Fruit fly (Drosophila melanogaster) whole organism, embryonic: Measurements from ENCODE around the gene CG9919.

Source experiments
- Antp ChIP-seq: fragments of 200-800 bp; sonication (Bioruptor generic); optimal IDR thresholded peaks from 3 replicates; lab custom pipeline; 2016; ENCODE audit warnings: missing biosample characterization, missing genetic modification characterization
- Atf-2 ChIP-seq: fragments of 200-800 bp; sonication (Bioruptor generic); optimal IDR thresholded peaks from 2 replicates; lab custom pipeline; 2016; ENCODE audit warnings: missing biosample characterization, missing genetic modification characterization
- CG11085 ChIP-seq: fragments of 200-800 bp; sonication (Bioruptor generic); IDR thresholded peaks from 2 replicates; pipeline ENCODE4 v1.3.6; 2022; ENCODE audit warnings: missing biosample characterization, missing genetic modification characterization
- CG11696 ChIP-seq: fragments of 200-800 bp; sonication (Bioruptor generic); IDR thresholded peaks from 2 replicates; pipeline ENCODE4 v1.3.6; 2022; ENCODE audit warnings: missing biosample characterization, missing genetic modification characterization
- CG12155 ChIP-seq: fragments of 200-800 bp; sonication (Bioruptor generic); optimal IDR thresholded peaks from 3 replicates; lab custom pipeline; 2016; ENCODE audit warnings: missing biosample characterization, missing genetic modification characterization
- CG12299 ChIP-seq: fragments of 200-800 bp; sonication (Bioruptor generic); optimal IDR thresholded peaks from 2 replicates; lab custom pipeline; 2018; ENCODE audit warnings: missing biosample characterization, mild to moderate bottlenecking, missing genetic modification characterization
- CG13287 ChIP-seq: fragments of 200-800 bp; sonication (Bioruptor generic); IDR thresholded peaks from 2 replicates; pipeline ENCODE4 v1.3.6; 2022; ENCODE audit warnings: missing biosample characterization, missing genetic modification characterization; ENCODE audit not compliant: partially characterized antibody
- CG14710 ChIP-seq: fragments of 200-800 bp; sonication (Bioruptor generic); optimal IDR thresholded peaks from 3 replicates; lab custom pipeline; 2019; ENCODE audit warnings: missing biosample characterization, mild to moderate bottlenecking, missing genetic modification characterization, moderate library complexity
- CG1529 ChIP-seq: fragments of 200-800 bp; sonication (Bioruptor generic); optimal IDR thresholded peaks from 3 replicates; lab custom pipeline; 2018; ENCODE audit warnings: missing biosample characterization, missing genetic modification characterization
- CG15479 ChIP-seq: fragments of 200-800 bp; sonication (Bioruptor generic); optimal IDR thresholded peaks from 3 replicates; lab custom pipeline; 2019; ENCODE audit warnings: missing biosample characterization, mild to moderate bottlenecking, missing genetic modification characterization, moderate library complexity
- CG16813 ChIP-seq: fragments of 200-800 bp; sonication (Bioruptor generic); IDR thresholded peaks from 3 replicates; pipeline ENCODE4 v1.3.6; 2022; ENCODE audit warnings: missing biosample characterization, missing genetic modification characterization; ENCODE audit not compliant: partially characterized antibody
- CG17359 ChIP-seq: fragments of 200-800 bp; sonication (Bioruptor generic); optimal IDR thresholded peaks from 3 replicates; lab custom pipeline; 2018; ENCODE audit warnings: missing biosample characterization, mild to moderate bottlenecking, missing genetic modification characterization, moderate library complexity
- CG17361 ChIP-seq: fragments of 200-800 bp; sonication (Bioruptor generic); IDR thresholded peaks from 3 replicates; pipeline ENCODE4 v1.3.6; 2022; ENCODE audit warnings: missing biosample characterization, missing genetic modification characterization
- CG17612 ChIP-seq: fragments of 200-800 bp; sonication (Bioruptor generic); IDR thresholded peaks from 2 replicates; pipeline ENCODE4 v1.3.6; 2022; ENCODE audit warnings: missing biosample characterization, missing genetic modification characterization
- CG18599 ChIP-seq: fragments of 200-800 bp; sonication (Bioruptor generic); optimal IDR thresholded peaks from 3 replicates; lab custom pipeline; 2017; ENCODE audit warnings: missing biosample characterization, missing genetic modification characterization, mild to moderate bottlenecking, moderate library complexity, missing genetic modification reagents
- CG31224 ChIP-seq: fragments of 200-800 bp; sonication (Bioruptor generic); IDR thresholded peaks from 2 replicates; pipeline ENCODE4 v1.3.6; 2022; ENCODE audit warnings: missing biosample characterization, missing genetic modification characterization
- CG32532 ChIP-seq: fragments of 200-800 bp; sonication (Bioruptor generic); IDR thresholded peaks from 2 replicates; pipeline ENCODE4 v1.3.6; 2022; ENCODE audit warnings: missing biosample characterization, missing genetic modification characterization
- CG33557 ChIP-seq: fragments of 200-800 bp; sonication (Bioruptor generic); optimal IDR thresholded peaks from 2 replicates; lab custom pipeline; 2019; ENCODE audit warnings: missing biosample characterization, mild to moderate bottlenecking, missing genetic modification characterization, moderate library complexity
- CG42726 ChIP-seq: fragments of 200-800 bp; sonication (Bioruptor generic); IDR thresholded peaks from 2 replicates; pipeline ENCODE4 v1.3.6; 2022; ENCODE audit warnings: missing biosample characterization, missing genetic modification characterization; ENCODE audit not compliant: partially characterized antibody
- CkIIα-i1 ChIP-seq: fragments of 200-800 bp; sonication (Bioruptor generic); IDR thresholded peaks from 2 replicates; pipeline ENCODE4 v1.3.6; 2022; ENCODE audit warnings: missing biosample characterization, missing genetic modification characterization
- Eip74EF ChIP-seq, 2 experiments: fragments of 200-800 bp in 1 of 2; fragments of >200 bp in 1 of 2; sonication (Bioruptor generic) in 1 of 2; optimal IDR thresholded peaks; 2 replicates each; lab custom pipeline; 2017 to 2019; ENCODE audit warnings: missing biosample characterization in 2 of 2, missing genetic modification characterization in 2 of 2, mild to moderate bottlenecking in 1 of 2, moderate library complexity in 1 of 2
- Hr51 ChIP-seq, 2 experiments: fragments of 200-800 bp; sonication (Bioruptor generic); optimal IDR thresholded peaks; 2 replicates in 1 of 2; 3 replicates in 1 of 2; lab custom pipeline; 2016 to 2018; ENCODE audit warnings: missing biosample characterization in 2 of 2, missing genetic modification characterization in 2 of 2, mild to moderate bottlenecking in 1 of 2, moderate library complexity in 1 of 2
- Jarid2 ChIP-seq: fragments of 200-800 bp; sonication (Bioruptor generic); optimal IDR thresholded peaks from 3 replicates; lab custom pipeline; 2017; ENCODE audit warnings: mild to moderate bottlenecking, missing biosample characterization, missing genetic modification reagents, missing genetic modification characterization
- Max ChIP-seq: fragments of 200-800 bp; sonication (Bioruptor generic); optimal IDR thresholded peaks from 2 replicates; lab custom pipeline; 2016; ENCODE audit warnings: missing biosample characterization, mild to moderate bottlenecking, missing genetic modification characterization
- Med ChIP-seq: fragments of 200-800 bp; sonication (Bioruptor generic); peaks from one replicate; lab custom pipeline; 2016; ENCODE audit warnings: missing biosample characterization, missing genetic modification characterization, mild to moderate bottlenecking, inconsistent platforms, moderate library complexity
- Nf-YA ChIP-seq: fragments of 200-800 bp; sonication (Bioruptor generic); IDR thresholded peaks from 2 replicates; pipeline ENCODE4 v1.3.6; 2022; ENCODE audit warnings: missing biosample characterization, missing genetic modification characterization
- Pdp1 ChIP-seq, 2 experiments: fragments of 200-800 bp; sonication (Bioruptor generic); optimal IDR thresholded peaks; 3 replicates each; lab custom pipeline; 2016; ENCODE audit warnings: missing biosample characterization in 2 of 2, missing genetic modification characterization in 2 of 2, mild to moderate bottlenecking in 1 of 2, moderate library complexity in 1 of 2
- Ravus ChIP-seq: fragments of 200-800 bp; sonication (Bioruptor generic); IDR thresholded peaks from 2 replicates; pipeline ENCODE4 v1.3.6; 2022; ENCODE audit warnings: missing biosample characterization, missing genetic modification characterization
- Sin3A ChIP-seq: fragments of >200 bp; optimal IDR thresholded peaks from 2 replicates; lab custom pipeline; 2018
- cg ChIP-seq: fragments of 200-800 bp; sonication (Bioruptor generic); optimal IDR thresholded peaks from 3 replicates; lab custom pipeline; 2019; ENCODE audit warnings: missing biosample characterization, mild to moderate bottlenecking, missing genetic modification characterization, moderate library complexity
- danr ChIP-seq: fragments of 200-800 bp; sonication (Bioruptor generic); IDR thresholded peaks from 2 replicates; pipeline ENCODE4 v1.3.6; 2022; ENCODE audit warnings: missing biosample characterization, missing genetic modification characterization
- disco-r ChIP-seq: fragments of 200-800 bp; sonication (Bioruptor generic); optimal IDR thresholded peaks from 2 replicates; lab custom pipeline; 2016; ENCODE audit warnings: missing biosample characterization, missing genetic modification characterization
- gcm ChIP-seq: fragments of 200-800 bp; sonication (Bioruptor generic); optimal IDR thresholded peaks from 2 replicates; lab custom pipeline; 2019; ENCODE audit warnings: missing biosample characterization, mild to moderate bottlenecking, missing genetic modification characterization, moderate library complexity
- gcm2 ChIP-seq: fragments of 200-800 bp; sonication (Bioruptor generic); optimal IDR thresholded peaks from 2 replicates; lab custom pipeline; 2016; ENCODE audit warnings: missing biosample characterization, missing genetic modification characterization
- jumu ChIP-seq: fragments of 200-800 bp; sonication (Bioruptor generic); optimal IDR thresholded peaks from 3 replicates; lab custom pipeline; 2016; ENCODE audit warnings: missing biosample characterization, missing genetic modification characterization
- kah ChIP-seq: fragments of 200-800 bp; sonication (Bioruptor generic); optimal IDR thresholded peaks from 2 replicates; lab custom pipeline; 2018; ENCODE audit warnings: missing biosample characterization, mild to moderate bottlenecking, missing genetic modification characterization
- klu ChIP-seq: fragments of 200-800 bp; sonication (Bioruptor generic); IDR thresholded peaks from 2 replicates; pipeline ENCODE4 v1.3.6; 2022; ENCODE audit warnings: missing biosample characterization, missing genetic modification characterization
- lab ChIP-seq: fragments of 200-800 bp; sonication (Bioruptor generic); optimal IDR thresholded peaks from 3 replicates; lab custom pipeline; 2017; ENCODE audit warnings: missing biosample characterization, missing genetic modification characterization, mild to moderate bottlenecking, moderate library complexity, missing genetic modification reagents
- lbe ChIP-seq: fragments of 200-800 bp; sonication (Bioruptor generic); optimal IDR thresholded peaks from 2 replicates; lab custom pipeline; 2016; ENCODE audit warnings: missing biosample characterization, mild to moderate bottlenecking, missing genetic modification characterization
- mld ChIP-seq: fragments of 200-800 bp; sonication (Bioruptor generic); IDR thresholded peaks from 3 replicates; pipeline ENCODE4 v1.3.6; 2022; ENCODE audit warnings: missing biosample characterization, missing genetic modification characterization; ENCODE audit not compliant: partially characterized antibody
- nerfin-1 ChIP-seq: fragments of 200-800 bp; sonication (Bioruptor generic); optimal IDR thresholded peaks from 3 replicates; lab custom pipeline; 2019; ENCODE audit warnings: missing biosample characterization, mild to moderate bottlenecking, missing genetic modification characterization, moderate library complexity
- nmo ChIP-seq: fragments of 200-800 bp; sonication (Bioruptor generic); optimal IDR thresholded peaks from 2 replicates; lab custom pipeline; 2018; ENCODE audit warnings: missing biosample characterization, mild to moderate bottlenecking, missing genetic modification characterization, moderate library complexity
- pros ChIP-seq: fragments of 200-800 bp; sonication (Bioruptor generic); optimal IDR thresholded peaks from 3 replicates; lab custom pipeline; 2019; ENCODE audit warnings: missing biosample characterization, mild to moderate bottlenecking, missing genetic modification characterization, moderate library complexity
- pum ChIP-seq: fragments of 200-800 bp; sonication (Bioruptor generic); optimal IDR thresholded peaks from 2 replicates; lab custom pipeline; 2016; ENCODE audit warnings: missing biosample characterization, missing genetic modification characterization
- rib ChIP-seq: fragments of 200-800 bp; sonication (Bioruptor generic); IDR thresholded peaks from 2 replicates; pipeline ENCODE4 v1.3.6; 2022; ENCODE audit warnings: missing biosample characterization, missing genetic modification characterization
- sens-2 ChIP-seq: fragments of 200-800 bp; sonication (Bioruptor generic); IDR thresholded peaks from 2 replicates; pipeline ENCODE4 v1.3.6; 2022; ENCODE audit warnings: missing biosample characterization, missing genetic modification characterization
- sob ChIP-seq: fragments of 200-800 bp; sonication (Bioruptor generic); IDR thresholded peaks from 2 replicates; pipeline ENCODE4 v1.3.6; 2022; ENCODE audit warnings: missing biosample characterization, missing genetic modification characterization
- stc ChIP-seq: fragments of 200-800 bp; sonication (Bioruptor generic); IDR thresholded peaks from 2 replicates; pipeline ENCODE4 v1.3.6; 2022; ENCODE audit warnings: missing biosample characterization, missing genetic modification characterization
- tin ChIP-seq: fragments of 200-800 bp; sonication (Bioruptor generic); optimal IDR thresholded peaks from 3 replicates; lab custom pipeline; 2016; ENCODE audit warnings: missing biosample characterization, missing genetic modification characterization
- toy ChIP-seq: fragments of 200-800 bp; sonication (Bioruptor generic); IDR thresholded peaks from 2 replicates; pipeline ENCODE4 v1.3.6; 2022; ENCODE audit warnings: missing biosample characterization, missing genetic modification characterization
- zen ChIP-seq: fragments of 200-800 bp; sonication (Bioruptor generic); optimal IDR thresholded peaks from 3 replicates; lab custom pipeline; 2018; ENCODE audit warnings: missing biosample characterization, mild to moderate bottlenecking, missing genetic modification characterization, moderate library complexity

The CG9919 gene

DNA sequence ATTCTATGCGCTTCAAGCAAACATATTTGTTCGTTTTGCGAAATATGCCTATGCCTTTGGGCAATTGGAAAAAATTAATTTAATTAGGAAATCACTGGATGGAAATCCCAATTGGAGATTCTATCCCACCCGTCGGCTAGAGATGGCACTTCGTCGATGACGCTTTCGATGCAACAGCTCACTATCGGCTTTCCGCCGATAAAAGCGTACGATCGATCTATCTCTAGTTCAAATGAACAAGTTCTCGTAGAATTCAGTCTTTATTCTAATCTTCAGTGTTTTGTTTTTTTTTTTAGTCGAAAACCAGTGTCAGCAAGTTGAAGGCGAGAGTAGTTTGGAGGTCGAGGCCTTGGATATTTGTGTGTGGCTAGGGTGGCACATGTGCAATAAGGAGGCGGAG lies 7.5 kb downstream of the CG9919 start, which contains the start of the genes CG9917 and CG32579 (continued):
- no peak for TF ChIP-seq CG12155 (GFP tag; lab: Kevin White, UChicago)
- no peak for TF ChIP-seq kah (GFP tag; lab: Kevin White, UChicago)
- no peak for TF ChIP-seq jumu (GFP tag; lab: Kevin White, UChicago)
- TF ChIP-seq CG1529 (GFP tag; lab: Kevin White, UChicago): no peak
- peak; percentile 72; the same call in 1 of the 2 replicates for TF ChIP-seq CG42726 (GFP tag; lab: Robert Waterston, UW)
- no peak for TF ChIP-seq Antp (GFP tag; lab: Kevin White, UChicago)
- peak in 1 of 2 experiments; percentile 6 for TF ChIP-seq Pdp1 (GFP tag; optimal IDR thresholded peaks at IDR 0.05; lab: Kevin White, UChicago)
- TF ChIP-seq Sin3A (lab: Kevin White, UChicago): peak; percentile 32
- no peak for TF ChIP-seq danr
- no peak for TF ChIP-seq CG11696 (GFP tag; lab: Robert Waterston, UW)
- TF ChIP-seq rib: no peak
- TF ChIP-seq Eip74EF (GFP tag; optimal IDR thresholded peaks at IDR 0.05; lab: Kevin White, UChicago): no peak
- peak; percentile 23 for TF ChIP-seq zen
- no peak for TF ChIP-seq sens-2 (GFP tag; lab: Robert Waterston, UW)
- TF ChIP-seq gcm (GFP tag; lab: Kevin White, UChicago): no peak
- no peak for TF ChIP-seq Atf-2 (GFP tag; lab: Kevin White, UChicago)
- TF ChIP-seq Jarid2 (GFP tag; lab: Kevin White, UChicago): no peak
- no peak for TF ChIP-seq tin (GFP tag; lab: Kevin White, UChicago)
- TF ChIP-seq CG31224 (GFP tag; lab: Robert Waterston, UW): no peak
- no peak for TF ChIP-seq lab (GFP tag; lab: Kevin White, UChicago)
- no peak for TF ChIP-seq Ravus (GFP tag; lab: Robert Waterston, UW)
- peak; percentile 28 for TF ChIP-seq Med (GFP tag; lab: Kevin White, UChicago)
- no peak for TF ChIP-seq CG15479 (GFP tag; lab: Kevin White, UChicago)
- TF ChIP-seq CG33557 (GFP tag; lab: Kevin White, UChicago): no peak
- peak; percentile 80 for TF ChIP-seq CG16813
- no peak for TF ChIP-seq nerfin-1
- TF ChIP-seq CG32532 (GFP tag; lab: Robert Waterston, UW): no peak
- no peak for TF ChIP-seq CG17361 (GFP tag; lab: Robert Waterston, UW)
- peak; percentile 71; the same call in 2 of the 3 replicates for TF ChIP-seq mld (GFP tag; lab: Robert Waterston, UW)
- no peak for TF ChIP-seq disco-r (GFP tag; lab: Kevin White, UChicago)
- no peak for TF ChIP-seq CG11085 (GFP tag; lab: Robert Waterston, UW)
- no peak for TF ChIP-seq CkIIα-i1 (GFP tag; lab: Robert Waterston, UW)
- no peak for TF ChIP-seq CG17612 (GFP tag; lab: Robert Waterston, UW)
- TF ChIP-seq CG14710 (tag; lab: Kevin White, UChicago): peak; percentile 5
- no peak for TF ChIP-seq sob (GFP tag; lab: Robert Waterston, UW)
- no peak for TF ChIP-seq Nf-YA
- TF ChIP-seq CG12299: no peak
- no peak for TF ChIP-seq CG17359 (tag; lab: Kevin White, UChicago)
- no peak for TF ChIP-seq CG18599
- no peak for TF ChIP-seq pum (GFP tag; lab: Kevin White, UChicago)
- TF ChIP-seq toy (GFP tag; lab: Robert Waterston, UW): no peak
- no peak for TF ChIP-seq nmo
- TF ChIP-seq Max (GFP tag; lab: Kevin White, UChicago): no peak
- no peak for TF ChIP-seq pros (GFP tag; lab: Kevin White, UChicago)
- TF ChIP-seq Hr51 (GFP tag; optimal IDR thresholded peaks at IDR 0.05; lab: Kevin White, UChicago): no peak
- TF ChIP-seq CG13287: peak; percentile 85
- no peak for TF ChIP-seq gcm2 (GFP tag; lab: Kevin White, UChicago)
- no peak for TF ChIP-seq cg (GFP tag; lab: Kevin White, UChicago)
- TF ChIP-seq stc (GFP tag; lab: Robert Waterston, UW): no peak
- TF ChIP-seq lbe (GFP tag; lab: Kevin White, UChicago): no peak
- no peak for TF ChIP-seq klu
